Worm (Caenorhabditis elegans): ENCODE results near the gene Y43C5A.4.

DNA sequence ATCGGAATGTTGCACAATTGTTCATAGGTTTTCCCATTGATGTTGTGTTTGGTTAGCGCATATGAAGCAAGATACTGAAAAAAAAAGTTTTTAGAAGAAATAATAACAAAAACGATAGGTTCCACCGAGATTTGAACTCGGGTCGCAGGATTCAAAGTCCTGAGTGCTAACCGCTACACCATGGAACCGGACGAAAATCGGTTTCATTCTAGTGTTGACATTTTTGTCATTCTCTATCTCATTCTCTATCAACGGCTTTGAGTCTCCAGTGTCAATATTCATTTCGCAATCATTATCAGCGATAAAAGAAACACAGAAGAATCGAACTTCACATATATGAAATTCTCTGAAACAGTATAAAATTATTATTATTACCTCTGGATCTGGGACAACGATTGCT is 33.3 kb downstream of the Y43C5A.4 start:
- TF ChIP-seq hnd-1 (tag; optimal IDR thresholded peaks at IDR 0.05) (no peak), ceh-36 (tag; optimal IDR thresholded peaks at IDR 0.05) (no peak), ama-1 (optimal IDR thresholded peaks at IDR 0.05) (no peak), flt-1 (GFP tag; IDR thresholded peaks at IDR 0.05) (no peak), tra-4 (tag; optimal IDR thresholded peaks at IDR 0.05) (no peak), ceh-13 (GFP tag; optimal IDR thresholded peaks at IDR 0.05) (no peak), hmg-4 (GFP tag; optimal IDR thresholded peaks at IDR 0.05) (no peak)
